Worm (Caenorhabditis elegans) whole organism, early embryonic: ENCODE results near the gene F37H8.5.

Experiments used
- B0310.2 ChIP-seq: sonication (generic microtip); optimal IDR thresholded peaks from 2 replicates; lab custom pipeline; 2016; ENCODE audit warnings: mild to moderate bottlenecking, missing genetic modification characterization, missing compliant biosample characterization
- F13C5.2 ChIP-seq: sonication (generic microtip); optimal IDR thresholded peaks from 2 replicates; lab custom pipeline; 2017; ENCODE audit warnings: mild to moderate bottlenecking, missing genetic modification characterization, inconsistent platforms, missing compliant biosample characterization
- aly-1 ChIP-seq: sonication (generic microtip); optimal IDR thresholded peaks from 2 replicates; lab custom pipeline; 2016; ENCODE audit warnings: missing genetic modification characterization, missing compliant biosample characterization
- ama-1 ChIP-seq: fragments of 150-350 bp; optimal IDR thresholded peaks from 2 replicates; lab custom pipeline; 2014
- ceh-13 ChIP-seq: fragments of 200-800 bp; sonication (Bioruptor generic); optimal IDR thresholded peaks from 2 replicates; lab custom pipeline; 2018; ENCODE audit warnings: mild to moderate bottlenecking, missing genetic modification characterization, missing compliant biosample characterization
- ceh-36 ChIP-seq: sonication (generic microtip); optimal IDR thresholded peaks from 2 replicates; lab custom pipeline; 2016; ENCODE audit warnings: missing genetic modification characterization, inconsistent platforms, missing compliant biosample characterization
- ets-7 ChIP-seq: sonication (generic microtip); optimal IDR thresholded peaks from 2 replicates; lab custom pipeline; 2016; ENCODE audit warnings: missing genotype, missing genetic modification characterization, missing compliant biosample characterization
- flt-1 ChIP-seq: fragments of 200-800 bp; sonication (Bioruptor generic); IDR thresholded peaks from 2 replicates; pipeline ENCODE4 v1.3.6; 2022; ENCODE audit warnings: missing genetic modification characterization, missing compliant biosample characterization
- hmbx-1 ChIP-seq: sonication (generic microtip); optimal IDR thresholded peaks from 2 replicates; lab custom pipeline; 2016; ENCODE audit warnings: mild to moderate bottlenecking, missing genetic modification characterization, missing compliant biosample characterization
- hmg-4 ChIP-seq: fragments of 200-800 bp; sonication (Bioruptor generic); optimal IDR thresholded peaks from 2 replicates; lab custom pipeline; 2018; ENCODE audit warnings: mild to moderate bottlenecking, missing genetic modification characterization, missing compliant biosample characterization
- hnd-1 ChIP-seq: sonication (generic microtip); optimal IDR thresholded peaks from 2 replicates; lab custom pipeline; 2016; ENCODE audit warnings: missing genetic modification characterization, missing compliant biosample characterization
- pes-1 ChIP-seq: fragments of 200-800 bp; sonication (Bioruptor generic); IDR thresholded peaks from 2 replicates; pipeline ENCODE4 v1.3.6; 2022; ENCODE audit warnings: missing genetic modification reagents, missing genetic modification characterization, missing compliant biosample characterization
- scrt-1 ChIP-seq: fragments of 200-800 bp; sonication (Bioruptor generic); IDR thresholded peaks from 2 replicates; pipeline ENCODE4 v1.3.6; 2022; ENCODE audit warnings: missing genetic modification characterization, missing compliant biosample characterization
- sea-1 ChIP-seq: fragments of 200-800 bp; sonication (Bioruptor generic); conservative IDR thresholded peaks from 2 replicates; pipeline ENCODE4 v1.3.6; 2022; ENCODE audit warnings: missing genetic modification characterization, missing compliant biosample characterization
- tbx-11 ChIP-seq: fragments of 200-800 bp; sonication (Bioruptor generic); IDR thresholded peaks from 2 replicates; pipeline ENCODE4 v1.3.6; 2022; ENCODE audit warnings: missing genetic modification characterization, missing compliant biosample characterization
- tbx-37 ChIP-seq: fragments of 200-800 bp; sonication (Bioruptor generic); conservative IDR thresholded peaks from 2 replicates; pipeline ENCODE4 v1.3.6; 2022; ENCODE audit warnings: missing genetic modification reagents, missing genetic modification characterization, missing compliant biosample characterization
- tra-4 ChIP-seq: sonication (generic microtip); optimal IDR thresholded peaks from 2 replicates; lab custom pipeline; 2017; ENCODE audit warnings: missing genetic modification characterization, missing compliant biosample characterization

The F37H8.5 gene

DNA sequence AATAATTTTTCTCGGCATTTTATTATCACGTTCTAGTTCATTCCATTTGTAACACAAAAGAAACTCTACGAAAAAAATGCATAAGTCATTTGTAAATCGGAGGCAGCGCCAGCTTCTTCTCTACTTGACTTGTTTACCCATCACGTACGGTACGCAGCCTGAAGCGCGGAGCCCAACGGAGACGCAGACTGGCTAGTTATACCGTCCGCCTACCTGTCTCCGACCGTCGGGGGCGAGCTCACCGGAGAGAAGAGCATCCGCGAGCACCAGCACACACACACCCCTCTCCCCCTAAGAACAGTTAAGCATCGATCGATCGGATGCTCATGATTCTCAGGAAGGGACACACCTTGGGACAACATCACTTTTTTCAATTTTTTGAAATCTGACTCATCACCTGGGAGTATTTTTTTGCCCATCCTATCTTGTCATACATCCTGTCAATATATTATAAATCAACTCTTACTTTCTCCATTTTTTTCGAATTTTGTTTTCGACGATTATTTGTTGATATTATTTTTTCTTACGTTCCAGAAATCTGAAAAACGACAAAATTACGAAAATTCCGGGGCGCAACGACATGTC, 33.9 kb downstream of the F37H8.5 start, which contains the start of gene plpr-1:
TSS of gene plpr-1 (plus strand) at position 535 of the 585 bp plus-strand sequence.
- TF ChIP-seq ceh-36 (tag; lab: Kevin White, UChicago): no peak
- TF ChIP-seq ets-7 (tag; lab: Kevin White, UChicago): no peak
- TF ChIP-seq tra-4: no peak
- TF ChIP-seq pes-1 (GFP tag; lab: Robert Waterston, UW): no peak
- no peak for TF ChIP-seq sea-1 (GFP tag; lab: Robert Waterston, UW)
- no peak for TF ChIP-seq scrt-1 (GFP tag; lab: Robert Waterston, UW)
- TF ChIP-seq ceh-13: no peak
- no peak for TF ChIP-seq hmg-4
- TF ChIP-seq tbx-37 (GFP tag; lab: Robert Waterston, UW): no peak
- no peak for TF ChIP-seq tbx-11 (GFP tag; lab: Robert Waterston, UW)
- TF ChIP-seq ama-1: no peak
- no peak for TF ChIP-seq B0310.2 (tag; lab: Kevin White, UChicago)
- TF ChIP-seq flt-1 (GFP tag; lab: Robert Waterston, UW): no peak
- no peak for TF ChIP-seq hmbx-1 (tag; lab: Kevin White, UChicago)
- no peak for TF ChIP-seq hnd-1

DNA sequence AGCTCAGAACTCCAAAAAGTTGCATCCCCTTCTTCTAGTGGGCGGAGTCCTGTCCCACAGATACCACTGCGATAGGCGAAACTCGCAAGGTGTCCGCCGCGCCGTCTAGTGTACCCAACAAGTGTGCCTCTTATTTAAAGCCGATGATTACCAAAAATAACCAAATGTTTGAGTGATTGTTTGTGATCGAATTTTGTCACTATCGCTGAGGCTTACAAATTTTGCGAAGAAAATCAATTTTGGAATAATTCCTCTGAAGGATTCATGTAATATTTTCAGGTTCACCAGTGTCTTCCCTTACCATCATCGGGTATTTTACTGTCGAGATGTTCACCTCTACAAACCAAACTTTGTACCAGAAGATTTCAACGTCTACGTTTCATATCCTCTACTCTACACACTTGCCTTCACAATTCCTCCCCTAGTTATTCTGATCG, 36.1 kb downstream of the F37H8.5 start:
- no peak for TF ChIP-seq aly-1 (tag; lab: Kevin White, UChicago)
- TF ChIP-seq F13C5.2: peak; percentile 38

DNA sequence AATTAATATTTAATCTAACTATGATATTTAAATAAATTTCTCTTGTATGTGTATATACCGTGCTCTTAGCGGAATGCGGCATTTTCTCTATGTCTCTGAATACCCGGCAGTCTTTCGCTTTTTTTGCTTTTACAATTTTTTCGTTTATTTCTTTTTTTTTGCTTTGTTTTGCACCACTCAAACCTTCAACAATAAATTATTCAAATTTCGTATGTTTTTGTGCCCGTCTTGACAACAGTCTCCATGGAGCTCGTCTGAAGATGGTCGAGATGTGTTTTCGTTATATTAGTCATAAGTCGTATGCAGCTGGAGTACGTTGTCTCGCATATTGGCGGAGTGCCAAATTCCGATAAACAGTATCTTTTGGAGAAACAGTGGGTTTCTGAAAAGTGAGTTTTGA, 38.4 kb downstream of the F37H8.5 start, which contains the start of gene T06D8.2:
TSS of gene T06D8.2 (plus strand) at position 301 of the 400 bp plus-strand sequence.
- TF ChIP-seq pes-1 (GFP tag; lab: Robert Waterston, UW) (no peak), ets-7 (tag; lab: Kevin White, UChicago) (no peak), hnd-1 (no peak), flt-1 (GFP tag; lab: Robert Waterston, UW) (no peak), scrt-1 (GFP tag; lab: Robert Waterston, UW) (no peak), tbx-11 (GFP tag; lab: Robert Waterston, UW) (no peak), F13C5.2 (no peak), tra-4 (no peak), ceh-13 (no peak)

DNA sequence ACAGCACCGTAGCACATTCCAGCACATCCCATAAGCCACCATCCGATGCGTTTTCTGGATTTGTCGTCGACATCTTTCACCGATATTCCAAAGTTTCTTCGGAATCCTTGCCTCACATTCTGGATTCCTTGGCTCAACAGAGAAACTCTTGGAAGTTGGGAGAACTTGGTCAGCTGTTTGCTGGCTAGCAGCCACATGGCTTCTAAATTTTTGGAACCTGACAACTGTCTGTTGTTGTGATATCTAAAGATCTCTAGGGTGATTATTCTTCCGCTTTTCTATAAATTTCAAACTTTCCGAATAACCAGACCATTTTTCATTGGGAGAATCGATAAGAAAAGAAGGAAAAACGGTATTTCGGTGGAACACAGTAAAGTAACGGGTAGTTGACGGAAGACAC, 46.7 kb downstream of the F37H8.5 start, which contains the start of gene cox-15:
TSS of gene cox-15 (minus strand) at position 202 of the 400 bp plus-strand sequence.
- TF ChIP-seq hnd-1 (no peak), tbx-11 (GFP tag; lab: Robert Waterston, UW) (no peak), tbx-37 (GFP tag; lab: Robert Waterston, UW) (no peak), hmg-4 (no peak), ama-1 (no peak), pes-1 (GFP tag; lab: Robert Waterston, UW) (no peak), scrt-1 (GFP tag; lab: Robert Waterston, UW) (no peak), ceh-36 (tag; lab: Kevin White, UChicago) (no peak)

DNA sequence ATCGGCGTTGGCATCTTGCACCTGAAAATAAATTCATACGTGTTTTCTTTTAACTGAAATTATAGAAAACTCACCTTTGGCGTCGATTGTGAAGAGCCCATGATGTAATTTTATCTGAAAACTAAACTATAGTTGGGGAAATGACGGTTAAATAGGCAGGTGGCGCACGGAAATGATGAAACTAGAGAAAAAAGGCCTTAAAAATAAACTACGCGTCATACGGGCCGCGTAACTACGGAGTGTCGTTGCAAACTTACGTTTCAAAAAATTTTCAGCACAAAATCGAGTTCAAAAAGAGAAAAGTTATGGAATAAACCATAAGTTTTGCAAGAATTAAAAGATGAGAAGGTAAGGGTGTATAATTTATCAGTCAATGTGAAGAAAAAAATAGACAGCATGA, 48.3 kb downstream of the F37H8.5 start, which contains the start of gene cchl-1:
TSS of gene cchl-1 (minus strand) at position 114 of the 400 bp plus-strand sequence.
- TF ChIP-seq tbx-11 (GFP tag; lab: Robert Waterston, UW) (no peak), ama-1 (peak; percentile 2), hmbx-1 (tag; lab: Kevin White, UChicago) (no peak), ceh-13 (no peak)

DNA sequence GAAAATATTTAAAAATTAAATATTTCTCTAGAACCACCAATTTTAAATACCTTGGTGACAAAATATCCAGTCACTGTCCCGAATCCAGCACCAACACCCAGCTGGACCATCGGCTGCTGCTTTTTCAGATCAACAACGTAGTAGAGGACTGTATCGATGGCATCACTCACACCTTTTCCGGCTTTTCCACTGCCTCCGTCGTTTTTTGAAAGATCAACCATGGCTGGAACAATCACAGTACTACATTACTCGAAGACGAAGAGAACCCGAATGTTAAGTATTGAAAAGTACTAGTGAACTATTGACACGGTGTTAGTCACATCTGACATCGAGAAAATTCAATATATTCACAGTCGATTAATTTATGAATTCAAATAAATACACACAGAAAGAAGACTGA, 49.1 kb downstream of the F37H8.5 start, which contains the start of gene fndc-1:
TSS of gene fndc-1 (minus strand) at position 227 of the 400 bp plus-strand sequence.
- TF ChIP-seq F13C5.2: no peak
